Worm (Caenorhabditis elegans): ENCODE measurements around the gene str-182.

DNA sequence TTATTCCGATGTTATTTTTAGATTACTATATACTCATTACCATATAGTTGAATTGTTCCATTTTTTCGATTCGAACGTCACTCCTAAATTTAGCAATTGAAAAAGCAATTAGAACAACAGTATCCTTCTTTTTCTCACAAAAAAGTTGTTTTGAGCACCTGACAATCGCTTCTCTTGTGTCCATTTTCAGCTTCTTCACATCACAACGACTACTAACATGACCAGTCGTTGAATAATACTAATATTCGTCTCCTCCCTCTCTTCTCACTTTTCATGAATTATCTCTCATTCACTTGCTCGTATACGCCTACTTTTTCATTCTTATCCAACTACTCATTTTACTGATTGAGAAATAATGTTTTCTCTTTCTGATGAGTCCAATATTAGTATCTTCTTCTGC, 16.5 kb downstream of the str-182 start, which contains the start of gene ZK856.14:
- no peak for TF ChIP-seq snpc-4 (tag; optimal IDR thresholded peaks at IDR 0.05)
- TF ChIP-seq tbx-2 (tag; optimal IDR thresholded peaks at IDR 0.05): no peak
- TF ChIP-seq nhr-237 (tag; optimal IDR thresholded peaks at IDR 0.05): no peak
- TF ChIP-seq unc-39 (tag; optimal IDR thresholded peaks at IDR 0.05): no peak
